Worm (Caenorhabditis elegans): ENCODE data around the gene vwa-8.
A peak's percentile ranks its signal among the peaks of the same experiment; 100 is the strongest.

The vwa-8 gene

DNA sequence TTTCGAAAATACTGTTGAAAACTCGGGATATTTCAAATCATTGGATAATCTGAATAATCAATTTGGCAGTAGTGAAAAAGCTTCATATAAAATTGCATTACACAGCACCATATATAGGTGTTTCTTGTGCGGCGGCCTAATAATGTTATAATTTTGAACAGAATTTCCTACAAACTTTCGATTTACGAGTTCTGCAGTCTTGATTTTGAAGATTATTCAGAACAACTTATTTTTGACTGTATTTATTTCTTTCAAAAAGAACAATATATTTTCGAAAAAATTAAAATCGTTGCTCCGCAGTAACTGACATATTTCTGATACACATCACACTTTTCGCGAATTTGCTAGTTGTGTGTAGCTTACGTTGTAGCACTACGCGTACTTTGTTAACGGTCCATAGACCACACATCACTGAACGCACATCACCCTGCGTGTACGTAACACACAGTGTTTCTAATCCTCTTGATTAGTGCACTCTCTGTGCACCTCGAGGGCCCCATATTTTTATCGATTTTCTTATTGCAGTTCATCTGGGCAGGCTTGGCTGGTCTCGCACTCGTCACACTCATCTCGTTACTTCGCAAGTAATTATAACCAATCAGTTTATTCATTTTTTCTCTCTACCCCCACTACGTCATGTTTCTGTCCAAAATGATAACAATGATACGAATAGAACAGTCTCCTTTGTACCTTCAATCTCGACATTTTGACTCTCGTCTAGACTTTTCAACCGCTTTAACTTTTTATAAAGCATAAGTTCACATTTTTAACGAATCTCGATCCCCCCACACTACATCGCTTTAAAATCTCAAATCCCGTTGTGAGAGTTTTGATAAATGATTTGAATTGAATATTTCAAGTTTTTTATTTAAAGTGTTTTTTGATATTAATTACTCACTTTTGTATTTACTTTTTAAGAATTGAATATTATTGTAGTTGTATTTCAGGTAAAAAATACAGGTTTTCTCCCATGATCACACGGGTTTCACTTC, at the start of gene vwa-8, which contains the start of gene F11C1.1:
Gene vwa-8 (plus strand): TSS at position 942 of the 992 bp plus-strand sequence.
Gene F11C1.1 (minus strand): TSS at position 51 of the 992 bp plus-strand sequence.
- peak; percentile 15 for TF ChIP-seq unc-55 (GFP tag; optimal IDR thresholded peaks at IDR 0.05)
- TF ChIP-seq ceh-24 (tag; optimal IDR thresholded peaks at IDR 0.05): no peak
- TF ChIP-seq ceh-48 (tag; optimal IDR thresholded peaks at IDR 0.05): peak; percentile 17

DNA sequence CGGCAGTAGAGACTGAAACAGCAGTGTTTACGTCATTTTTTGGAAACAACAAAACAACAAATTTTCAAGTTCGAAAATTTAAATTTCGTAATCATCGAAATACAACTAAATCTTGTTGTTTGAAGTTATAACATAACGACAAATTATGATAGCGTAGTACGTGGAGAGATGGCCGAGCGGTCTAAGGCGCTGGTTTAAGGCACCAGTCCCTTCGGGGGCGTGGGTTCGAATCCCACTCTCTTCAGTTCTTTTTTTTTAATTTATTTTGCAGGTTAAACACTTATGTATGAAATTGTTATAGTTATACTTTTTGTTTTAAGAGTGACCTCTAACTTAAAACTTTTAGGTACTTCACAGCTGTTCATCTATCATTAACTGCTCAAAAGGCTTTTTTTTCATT, 49.0 kb upstream of the vwa-8 start:
- TF ChIP-seq hlh-30 (tag; optimal IDR thresholded peaks at IDR 0.05; ENCODE audit: insufficient read depth): no peak
- TF ChIP-seq ceh-14 (tag; optimal IDR thresholded peaks at IDR 0.05): no peak
- no peak for TF ChIP-seq ahr-1 (tag; optimal IDR thresholded peaks at IDR 0.05)
- TF ChIP-seq pag-3 (tag; optimal IDR thresholded peaks at IDR 0.05; ENCODE audit: borderline replicate concordance): no peak
- TF ChIP-seq nfya-1 (tag; optimal IDR thresholded peaks at IDR 0.05): no peak

DNA sequence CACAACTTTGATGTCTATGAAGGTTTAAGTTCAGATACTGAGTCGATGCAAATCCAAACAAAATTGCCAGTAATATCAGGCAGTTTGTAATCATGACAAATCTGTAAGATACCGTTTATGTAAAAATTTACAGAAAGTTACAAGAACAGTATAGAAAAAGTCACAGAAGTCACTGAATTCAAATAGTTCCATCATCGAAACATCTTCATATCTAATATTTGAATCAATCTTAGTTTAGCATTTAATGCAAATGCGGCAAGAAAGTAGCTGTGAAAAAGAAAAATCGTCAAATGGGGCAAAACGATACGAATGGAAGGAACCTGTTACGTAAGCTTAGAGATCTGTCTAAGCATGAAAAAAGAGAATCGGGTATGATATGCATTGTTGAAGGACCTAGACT, 48.1 kb upstream of the vwa-8 start, which contains the start of gene gmap-2:
Gene gmap-2 (minus strand): TSS at position 101 of the 400 bp plus-strand sequence.
- TF ChIP-seq unc-55 (GFP tag; optimal IDR thresholded peaks at IDR 0.05) (no peak), ceh-9 (tag; optimal IDR thresholded peaks at IDR 0.05) (no peak), ztf-16 (tag; optimal IDR thresholded peaks at IDR 0.05) (no peak), C38D4.7 (GFP tag; optimal IDR thresholded peaks at IDR 0.05) (no peak), T23F11.4 (GFP tag; optimal IDR thresholded peaks at IDR 0.05) (no peak), ceh-48 (tag; optimal IDR thresholded peaks at IDR 0.05) (no peak), pha-2 (tag; optimal IDR thresholded peaks at IDR 0.05) (no peak), K09A11.1 (tag; optimal IDR thresholded peaks at IDR 0.05; ENCODE audit: insufficient read depth) (no peak), nfya-1 (tag; optimal IDR thresholded peaks at IDR 0.05) (no peak), npax-4 (tag; optimal IDR thresholded peaks at IDR 0.05) (no peak), pqm-1 (tag; optimal IDR thresholded peaks at IDR 0.05) (no peak), hlh-30 (tag; optimal IDR thresholded peaks at IDR 0.05; ENCODE audit: insufficient read depth) (no peak), ceh-30 (tag; optimal IDR thresholded peaks at IDR 0.05) (no peak)

DNA sequence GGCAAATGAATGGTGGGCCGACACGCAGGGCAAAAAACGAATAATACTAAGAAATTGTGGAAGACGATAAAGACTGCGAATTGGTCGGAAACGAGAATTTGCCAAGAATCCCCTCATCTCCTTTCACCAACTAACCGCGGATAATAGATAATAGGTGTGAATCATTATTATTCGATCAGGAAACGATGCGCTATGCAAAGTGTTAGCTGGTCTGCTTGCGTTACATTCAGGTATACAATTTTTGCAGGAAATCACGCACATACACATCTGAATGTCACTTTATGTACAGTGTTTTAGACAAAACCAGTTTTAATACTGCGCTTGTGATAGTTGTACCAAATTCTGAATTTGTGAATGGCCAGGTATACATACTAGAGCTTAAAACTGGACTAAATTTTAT, 46.6 kb upstream of the vwa-8 start:
- TF ChIP-seq ceh-19 (GFP tag; optimal IDR thresholded peaks at IDR 0.05) (no peak), tbx-7 (tag; optimal IDR thresholded peaks at IDR 0.05) (no peak), rnt-1 (tag; optimal IDR thresholded peaks at IDR 0.05) (no peak), ets-4 (tag; optimal IDR thresholded peaks at IDR 0.05) (no peak), C38D4.7 (GFP tag; optimal IDR thresholded peaks at IDR 0.05) (no peak), unc-86 (tag; optimal IDR thresholded peaks at IDR 0.05) (no peak), fkh-10 (GFP tag; optimal IDR thresholded peaks at IDR 0.05) (no peak), pax-1 (tag; optimal IDR thresholded peaks at IDR 0.05) (no peak), dmd-4 (tag; optimal IDR thresholded peaks at IDR 0.05; ENCODE audit: borderline replicate concordance) (no peak), ceh-2 (tag; optimal IDR thresholded peaks at IDR 0.05) (no peak), pat-9 (tag; optimal IDR thresholded peaks at IDR 0.05) (no peak), pqm-1 (tag; optimal IDR thresholded peaks at IDR 0.05) (no peak)

- no peak for TF ChIP-seq C38D4.7 (GFP tag; optimal IDR thresholded peaks at IDR 0.05)
- no peak for TF ChIP-seq rnt-1 (tag; optimal IDR thresholded peaks at IDR 0.05)
- TF ChIP-seq T23F11.4 (GFP tag; optimal IDR thresholded peaks at IDR 0.05): no peak
- no peak for TF ChIP-seq fkh-10 (GFP tag; optimal IDR thresholded peaks at IDR 0.05)
Observed at ce11 chrX:12946533-12946932, 44.7 kb upstream of the vwa-8 start, which contains the start of gene C05E7.3. Gene C05E7.3 (minus strand): TSS chrX:12946633.

DNA sequence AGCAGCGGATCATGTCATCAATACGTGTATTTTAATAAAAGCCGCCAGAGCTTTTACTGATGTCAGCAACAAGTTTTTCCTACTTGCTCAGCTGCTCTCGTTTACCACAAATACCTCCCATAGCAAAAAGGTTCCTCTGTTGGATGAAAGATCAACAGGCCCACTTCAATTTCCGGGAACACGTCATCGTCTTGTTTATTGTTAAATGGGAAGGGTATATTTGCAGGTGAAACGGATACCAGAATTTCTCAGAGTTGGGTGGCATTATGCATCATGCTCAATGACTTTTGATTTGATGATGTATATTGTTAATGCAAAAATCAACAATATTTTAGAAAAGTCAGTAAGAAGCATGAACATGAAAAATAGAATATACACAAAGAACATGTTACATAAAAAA, 40.1 kb upstream of the vwa-8 start:
- no peak for TF ChIP-seq zip-5 (tag; optimal IDR thresholded peaks at IDR 0.05)
- no peak for TF ChIP-seq madf-2 (tag; optimal IDR thresholded peaks at IDR 0.05)
- no peak for TF ChIP-seq tbx-2 (tag; optimal IDR thresholded peaks at IDR 0.05)
- no peak for TF ChIP-seq odd-2 (tag; optimal IDR thresholded peaks at IDR 0.05)
- TF ChIP-seq elt-4 (tag; optimal IDR thresholded peaks at IDR 0.05): no peak
- no peak for TF ChIP-seq ceh-48 (tag; optimal IDR thresholded peaks at IDR 0.05)
- no peak for TF ChIP-seq ceh-24 (tag; optimal IDR thresholded peaks at IDR 0.05)
- TF ChIP-seq sdc-2 (tag; optimal IDR thresholded peaks at IDR 0.05): no peak
- TF ChIP-seq hlh-13 (GFP tag; optimal IDR thresholded peaks at IDR 0.05): no peak
- no peak for TF ChIP-seq unc-42 (tag; optimal IDR thresholded peaks at IDR 0.05)
- TF ChIP-seq pha-4 (tag; optimal IDR thresholded peaks at IDR 0.05): no peak
- TF ChIP-seq che-1 (tag; optimal IDR thresholded peaks at IDR 0.05): no peak
- TF ChIP-seq unc-55 (GFP tag; optimal IDR thresholded peaks at IDR 0.05): no peak
- TF ChIP-seq ets-4 (tag; optimal IDR thresholded peaks at IDR 0.05): no peak
- no peak for TF ChIP-seq pag-3 (tag; optimal IDR thresholded peaks at IDR 0.05; ENCODE audit: borderline replicate concordance)
- TF ChIP-seq ceh-14 (tag; optimal IDR thresholded peaks at IDR 0.05): no peak
- no peak for TF ChIP-seq dmd-4 (tag; optimal IDR thresholded peaks at IDR 0.05; ENCODE audit: borderline replicate concordance)

Data from whole organism, late embryonic.